Fruit fly (Drosophila melanogaster) whole organism, prepupa: ENCODE results near the gene Tektin-C.

Experiments
- Blimp-1 ChIP-seq: fragments of 200-800 bp; sonication (Bioruptor generic); optimal IDR thresholded peaks from 3 replicates; lab custom pipeline; 2017; ENCODE audit warnings: missing biosample characterization, missing genetic modification characterization, mild to moderate bottlenecking, moderate library complexity, missing genetic modification reagents
- CG16779 ChIP-seq: fragments of 200-800 bp; sonication (Bioruptor generic); optimal IDR thresholded peaks from 3 replicates; lab custom pipeline; 2017; ENCODE audit warnings: missing biosample characterization, mild to moderate bottlenecking, missing genetic modification characterization
- OdsH ChIP-seq: fragments of 200-800 bp; sonication (Bioruptor generic); optimal IDR thresholded peaks from 3 replicates; lab custom pipeline; 2016; ENCODE audit warnings: missing biosample characterization, missing genetic modification characterization
- Sox102F ChIP-seq: fragments of 200-800 bp; sonication (Bioruptor generic); optimal IDR thresholded peaks from 2 replicates; lab custom pipeline; 2016; ENCODE audit warnings: missing biosample characterization, mild to moderate bottlenecking, missing genetic modification characterization
- lz ChIP-seq: fragments of 200-800 bp; sonication (Bioruptor generic); optimal IDR thresholded peaks from 3 replicates; lab custom pipeline; 2016; ENCODE audit warnings: missing biosample characterization, missing genetic modification characterization

DNA sequence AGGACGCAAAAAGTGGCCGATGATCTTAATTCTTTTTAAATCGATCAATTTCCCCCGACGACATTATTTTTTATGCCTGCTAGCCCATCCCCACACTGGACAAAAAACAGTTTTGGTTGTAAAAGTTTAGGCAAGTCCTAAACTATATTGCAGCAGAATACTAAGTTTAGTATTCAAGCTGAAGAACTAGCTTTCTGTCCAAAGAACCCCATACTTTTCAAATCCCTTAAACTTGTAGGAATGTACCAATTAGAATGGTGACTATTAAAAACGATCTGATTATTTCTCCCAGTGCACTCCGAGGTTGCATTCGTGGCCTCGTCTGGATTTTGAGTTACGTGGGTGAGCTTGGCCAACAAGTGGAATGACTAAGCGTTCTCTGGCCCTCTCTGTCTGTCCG is 29.1 kb upstream of the Tektin-C start:
- no peak for TF ChIP-seq Sox102F (GFP tag; lab: Kevin White, UChicago)
- TF ChIP-seq CG16779, result no peak
- no peak for TF ChIP-seq lz (GFP tag; lab: Kevin White, UChicago)
- TF ChIP-seq OdsH, result no peak
- TF ChIP-seq Blimp-1, result no peak
